ENCODE assay signal across 1 fruit fly cellular context in the genomic region with DNA sequence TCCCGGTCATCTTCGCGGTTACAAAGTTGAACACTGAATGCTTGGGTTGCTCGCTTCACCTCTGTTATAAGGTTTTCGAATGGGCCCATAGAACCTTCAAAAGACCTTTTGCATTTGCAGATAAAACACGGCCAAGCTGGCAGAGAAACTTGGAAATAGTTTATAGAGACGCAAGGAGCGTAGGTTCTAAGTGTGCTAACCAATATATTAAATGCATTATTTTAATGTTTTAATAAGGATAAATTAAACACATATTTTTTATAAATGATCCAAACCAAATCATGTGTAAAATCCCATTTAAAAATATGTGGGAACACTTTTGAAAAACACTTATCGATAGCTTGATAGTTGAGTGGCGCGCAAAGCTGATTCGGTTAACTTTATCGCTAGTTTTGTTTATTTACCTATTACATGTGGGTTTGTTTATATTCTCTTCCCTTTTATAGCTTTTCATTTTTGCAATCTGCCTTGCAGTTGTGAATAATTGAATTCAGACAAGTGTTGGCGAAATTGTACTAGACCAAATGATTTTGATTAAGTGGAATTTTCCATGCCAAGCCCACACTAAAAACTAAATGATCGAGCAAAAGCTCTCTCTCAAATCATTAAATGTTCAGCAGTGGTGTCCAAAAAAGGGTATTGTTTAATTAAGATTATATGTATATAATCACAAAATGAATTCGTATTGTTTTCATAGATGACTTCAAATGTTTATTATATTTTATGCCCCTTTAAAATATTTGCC.
TF ChIP-seq lines count a peak whose summit lies in the region.

A gene (minus strand): TSS at position 51 of the 745 bp plus-strand sequence.

TF ChIP-seq in whole organism, embryonic, 481 proteins besides CTCF, POLR2A, EP300 and RAD21 (continued from another document):
- TF ChIP-seq tup (GFP tag; optimal IDR thresholded peaks at IDR 0.05; lab: Kevin White, UChicago) (no peak), ssp (GFP tag; IDR thresholded peaks at IDR 0.05; lab: Robert Waterston, UW) (no peak), CG5245 (GFP tag; optimal IDR thresholded peaks at IDR 0.05; lab: Kevin White, UChicago) (no peak), bigmax (GFP tag; optimal IDR thresholded peaks at IDR 0.05; lab: Kevin White, UChicago) (no peak), otp (GFP tag; IDR thresholded peaks at IDR 0.05; lab: Robert Waterston, UW) (no peak), CG7963 (GFP tag; IDR thresholded peaks at IDR 0.05; lab: Robert Waterston, UW; ENCODE audit: partially characterized antibody) (peak; percentile 55; the same call in 1 of the 3 replicates), seq (GFP tag; IDR thresholded peaks at IDR 0.05; lab: Robert Waterston, UW) (no peak), yki (optimal IDR thresholded peaks at IDR 0.05; lab: Kevin White, UChicago) (no peak), Ets65A (GFP tag; lab: Kevin White, UChicago) (no peak)
